Worm (Caenorhabditis elegans) whole organism, L1 larva: ENCODE results near the gene F55B11.4.
A peak's percentile ranks its signal among the peaks of the same experiment; 100 is the strongest.

ENCODE experiments used
- C16A3.4 ChIP-seq: fragments of 150-350 bp; optimal IDR thresholded peaks from 2 replicates; lab custom pipeline; 2014; ENCODE audit warnings: missing biosample characterization, missing genetic modification characterization
- F16B12.6 ChIP-seq: fragments of 150-350 bp; optimal IDR thresholded peaks from 2 replicates; lab custom pipeline; 2014; ENCODE audit warnings: missing biosample characterization, missing genetic modification characterization
- aha-1 ChIP-seq: fragments of 150-350 bp; optimal IDR thresholded peaks from 2 replicates; lab custom pipeline; 2014; ENCODE audit warnings: missing biosample characterization, missing genetic modification characterization
- aly-2 ChIP-seq: fragments of 150-350 bp; optimal IDR thresholded peaks from 2 replicates; lab custom pipeline; 2014; ENCODE audit warnings: missing biosample characterization, missing genetic modification characterization
- ama-1 ChIP-seq: fragments of 150-350 bp; optimal IDR thresholded peaks from 2 replicates; lab custom pipeline; 2014
- blmp-1 ChIP-seq: fragments of 150-350 bp; optimal IDR thresholded peaks from 2 replicates; lab custom pipeline; 2014; ENCODE audit warnings: missing biosample characterization, missing genetic modification characterization
- ceh-88 ChIP-seq: fragments of 200-800 bp; sonication (Bioruptor generic); IDR thresholded peaks from 2 replicates; pipeline ENCODE4 v1.3.6; 2022; ENCODE audit warnings: missing genetic modification characterization, missing compliant biosample characterization
- ceh-90 ChIP-seq: sonication (generic microtip); optimal IDR thresholded peaks from 2 replicates; lab custom pipeline; 2016; ENCODE audit warnings: missing genetic modification characterization, missing compliant biosample characterization
- ces-1 ChIP-seq: fragments of 150-350 bp; optimal IDR thresholded peaks from 2 replicates; lab custom pipeline; 2014; ENCODE audit warnings: missing biosample characterization, missing genetic modification reagents, missing genetic modification characterization
- efl-3 ChIP-seq: fragments of 200-800 bp; sonication (Bioruptor generic); optimal IDR thresholded peaks from 2 replicates; lab custom pipeline; 2018; ENCODE audit warnings: mild to moderate bottlenecking, missing genetic modification characterization, missing compliant biosample characterization
- egl-13 ChIP-seq: sonication (generic microtip); optimal IDR thresholded peaks from 2 replicates; lab custom pipeline; 2016; ENCODE audit warnings: missing genotype, missing genetic modification reagents, missing genetic modification characterization, missing compliant biosample characterization
- ets-5 ChIP-seq: fragments of 200-800 bp; sonication (Bioruptor generic); IDR thresholded peaks from 2 replicates; pipeline ENCODE4 v1.3.6; 2022; ENCODE audit warnings: missing genetic modification characterization, missing compliant biosample characterization
- fkh-10 ChIP-seq: sonication (generic microtip); optimal IDR thresholded peaks from 2 replicates; lab custom pipeline; 2017; ENCODE audit warnings: missing biosample characterization, missing genetic modification reagents, missing genetic modification characterization
- fkh-8 ChIP-seq: sonication (generic microtip); optimal IDR thresholded peaks from 2 replicates; lab custom pipeline; 2016; ENCODE audit warnings: mild to moderate bottlenecking, missing genetic modification characterization, missing compliant biosample characterization
- hlh-4 ChIP-seq: sonication (generic microtip); optimal IDR thresholded peaks from 2 replicates; lab custom pipeline; 2016; ENCODE audit warnings: mild to moderate bottlenecking, missing genetic modification characterization, missing compliant biosample characterization
- isw-1 ChIP-seq: fragments of 200-800 bp; sonication (Bioruptor generic); IDR thresholded peaks from 2 replicates; pipeline ENCODE4 v1.3.6; 2022; ENCODE audit warnings: missing genetic modification characterization, missing compliant biosample characterization
- jun-1 ChIP-seq: fragments of 150-350 bp; optimal IDR thresholded peaks from 2 replicates; lab custom pipeline; 2014; ENCODE audit warnings: missing biosample characterization, missing genetic modification reagents, missing genetic modification characterization
- lin-13 ChIP-seq: fragments of 150-350 bp; optimal IDR thresholded peaks from 2 replicates; lab custom pipeline; 2014; ENCODE audit warnings: missing biosample characterization, missing genetic modification reagents, missing genetic modification characterization
- lin-14 ChIP-seq: fragments of 200-800 bp; sonication (Bioruptor generic); optimal IDR thresholded peaks from 2 replicates; lab custom pipeline; 2018; ENCODE audit warnings: mild to moderate bottlenecking, missing genetic modification characterization, moderate library complexity, missing compliant biosample characterization
- lin-15B ChIP-seq: fragments of 150-350 bp; sonication (generic microtip); optimal IDR thresholded peaks from 3 replicates; lab custom pipeline; 2014; ENCODE audit warnings: missing biosample characterization, missing genetic modification characterization
- lin-35 ChIP-seq, 2 experiments: fragments of 150-350 bp; optimal IDR thresholded peaks; 2 replicates each; lab custom pipeline; 2014; ENCODE audit warnings: missing biosample characterization in 2 of 2, missing genetic modification characterization in 2 of 2, missing genetic modification reagents in 2 of 2
- lin-39 ChIP-seq: fragments of 150-350 bp; optimal IDR thresholded peaks from 2 replicates; lab custom pipeline; 2014; ENCODE audit warnings: missing biosample characterization, missing genetic modification reagents, missing genetic modification characterization
- lir-3 ChIP-seq: sonication (generic microtip); optimal IDR thresholded peaks from 2 replicates; lab custom pipeline; 2016; ENCODE audit warnings: mild to moderate bottlenecking, missing genetic modification characterization, moderate library complexity, missing compliant biosample characterization; ENCODE audit not compliant: poor library complexity
- mef-2 ChIP-seq: fragments of 150-350 bp; optimal IDR thresholded peaks from 2 replicates; lab custom pipeline; 2014; ENCODE audit warnings: missing biosample characterization, missing genetic modification characterization
- mep-1 ChIP-seq: fragments of 150-350 bp; optimal IDR thresholded peaks from 2 replicates; lab custom pipeline; 2014; ENCODE audit warnings: missing biosample characterization, missing genetic modification characterization
- nhr-11 ChIP-seq: fragments of 150-350 bp; optimal IDR thresholded peaks from 2 replicates; lab custom pipeline; 2014; ENCODE audit warnings: missing biosample characterization, missing genetic modification characterization
- nhr-12 ChIP-seq: sonication (generic microtip); optimal IDR thresholded peaks from 2 replicates; lab custom pipeline; 2017; ENCODE audit warnings: missing biosample characterization, missing genetic modification characterization
- nhr-19 ChIP-seq: fragments of 200-800 bp; sonication (Bioruptor generic); conservative IDR thresholded peaks from 2 replicates; pipeline ENCODE4 v1.3.6; 2022; ENCODE audit warnings: missing genetic modification characterization, missing compliant biosample characterization
- nhr-20 ChIP-seq: sonication (generic microtip); optimal IDR thresholded peaks from 2 replicates; lab custom pipeline; 2016; ENCODE audit warnings: mild to moderate bottlenecking, missing genetic modification characterization, missing compliant biosample characterization
- nhr-237 ChIP-seq: fragments of 150-350 bp; optimal IDR thresholded peaks from 2 replicates; lab custom pipeline; 2014; ENCODE audit warnings: missing biosample characterization, missing genetic modification characterization
- nhr-47 ChIP-seq: sonication (generic microtip); optimal IDR thresholded peaks from 2 replicates; lab custom pipeline; 2016; ENCODE audit warnings: mild to moderate bottlenecking, missing genetic modification characterization, moderate library complexity, missing compliant biosample characterization
- nhr-76 ChIP-seq: sonication (generic microtip); optimal IDR thresholded peaks from 2 replicates; lab custom pipeline; 2017; ENCODE audit warnings: missing biosample characterization, missing genetic modification characterization
- nhr-77 ChIP-seq: fragments of 150-350 bp; optimal IDR thresholded peaks from 2 replicates; lab custom pipeline; 2014; ENCODE audit warnings: missing biosample characterization, missing genetic modification characterization
- nhr-84 ChIP-seq: sonication (generic microtip); optimal IDR thresholded peaks from 2 replicates; lab custom pipeline; 2017; ENCODE audit warnings: missing biosample characterization, missing genetic modification characterization
- nhr-85 ChIP-seq: sonication (generic microtip); peaks from one replicate; lab custom pipeline; 2016; ENCODE audit warnings: missing genetic modification characterization, inconsistent platforms, missing compliant biosample characterization
- nhr-90 ChIP-seq: sonication (generic microtip); optimal IDR thresholded peaks from 2 replicates; lab custom pipeline; 2016; ENCODE audit warnings: mild to moderate bottlenecking, missing genetic modification characterization, missing compliant biosample characterization; ENCODE audit not compliant: poor library complexity
- pag-3 ChIP-seq: sonication (generic microtip); optimal IDR thresholded peaks from 2 replicates; lab custom pipeline; 2017; ENCODE audit warnings: missing genetic modification characterization, mild to moderate bottlenecking, missing compliant biosample characterization, antibody characterized with exemption, borderline replicate concordance; ENCODE audit not compliant: insufficient read depth
- pqm-1 ChIP-seq: sonication (generic microtip); optimal IDR thresholded peaks from 3 replicates; lab custom pipeline; 2017; ENCODE audit warnings: missing biosample characterization, missing genetic modification characterization
- rnt-1 ChIP-seq: sonication (generic microtip); optimal IDR thresholded peaks from 2 replicates; lab custom pipeline; 2016; ENCODE audit warnings: mild to moderate bottlenecking, missing genetic modification characterization, moderate library complexity, missing compliant biosample characterization
- skn-1 ChIP-seq: fragments of 150-350 bp; optimal IDR thresholded peaks from 2 replicates; lab custom pipeline; 2014; ENCODE audit warnings: missing biosample characterization, missing genetic modification characterization
- sptf-1 ChIP-seq: fragments of 150-350 bp; optimal IDR thresholded peaks from 2 replicates; lab custom pipeline; 2014; ENCODE audit warnings: missing biosample characterization, missing genetic modification characterization
- swsn-7 ChIP-seq: sonication (generic microtip); optimal IDR thresholded peaks from 2 replicates; lab custom pipeline; 2016; ENCODE audit warnings: missing genetic modification characterization, missing compliant biosample characterization
- tbx-2 ChIP-seq: sonication (generic microtip); optimal IDR thresholded peaks from 2 replicates; lab custom pipeline; 2016; ENCODE audit warnings: missing genetic modification characterization, missing compliant biosample characterization
- tlp-1 ChIP-seq: fragments of 150-350 bp; optimal IDR thresholded peaks from 2 replicates; lab custom pipeline; 2014; ENCODE audit warnings: missing biosample characterization, missing genetic modification characterization
- unc-130 ChIP-seq: fragments of 150-350 bp; optimal IDR thresholded peaks from 2 replicates; lab custom pipeline; 2017; ENCODE audit warnings: missing biosample characterization, missing genetic modification characterization, inconsistent platforms
- unc-30 ChIP-seq: sonication (generic microtip); optimal IDR thresholded peaks from 2 replicates; lab custom pipeline; 2017; ENCODE audit warnings: missing biosample characterization, missing genetic modification characterization
- unc-98 ChIP-seq: fragments of 200-800 bp; sonication (Bioruptor generic); IDR thresholded peaks from 2 replicates; pipeline ENCODE4 v1.3.6; 2022; ENCODE audit warnings: missing genetic modification characterization, missing compliant biosample characterization
- vab-15 ChIP-seq: sonication (generic microtip); optimal IDR thresholded peaks from 2 replicates; lab custom pipeline; 2017; ENCODE audit warnings: missing genotype, mild to moderate bottlenecking, missing genetic modification characterization, missing compliant biosample characterization
- xbp-1 ChIP-seq: sonication (generic microtip); optimal IDR thresholded peaks from 2 replicates; lab custom pipeline; 2016; ENCODE audit warnings: missing genetic modification characterization, missing compliant biosample characterization
- zag-1 ChIP-seq: fragments of 150-350 bp; optimal IDR thresholded peaks from 2 replicates; lab custom pipeline; 2014; ENCODE audit warnings: missing biosample characterization, missing genetic modification characterization
- zip-4 ChIP-seq: fragments of 200-800 bp; sonication (Bioruptor generic); optimal IDR thresholded peaks from 2 replicates; lab custom pipeline; 2018; ENCODE audit warnings: mild to moderate bottlenecking, missing genetic modification characterization, moderate library complexity, missing compliant biosample characterization

Gene F55B11.4

ce11 chrIV:14466048-14466447 is 35.3 kb upstream of the F55B11.4 start:
- TF ChIP-seq fkh-8 (tag; lab: Kevin White, UChicago) = no peak
- TF ChIP-seq lin-35 (GFP tag; optimal IDR thresholded peaks at IDR 0.05; lab: Kevin White, UChicago) = no peak
- no peak for TF ChIP-seq nhr-47 (tag; lab: Kevin White, UChicago)
- no peak for TF ChIP-seq lin-15B (tag; lab: Kevin White, UChicago)
- no peak for TF ChIP-seq unc-30 (tag; lab: Kevin White, UChicago)
- no peak for TF ChIP-seq nhr-20 (tag; lab: Kevin White, UChicago)
- no peak for TF ChIP-seq ces-1 (GFP tag; lab: Kevin White, UChicago)
- TF ChIP-seq mep-1 = no peak
- no peak for TF ChIP-seq efl-3 (GFP tag; lab: Kevin White, UChicago)

- TF ChIP-seq pqm-1 (tag; lab: Kevin White, UChicago) (peak; percentile 56), lir-3 (tag; lab: Kevin White, UChicago) (peak; percentile 89), mef-2 (tag; lab: Kevin White, UChicago) (peak; percentile 87), ama-1 (lab: Kevin White, UChicago) (peak; percentile 68), nhr-85 (peak; percentile 98), sptf-1 (no peak), nhr-12 (tag; lab: Kevin White, UChicago) (no peak), lin-39 (tag; lab: Kevin White, UChicago) (peak; percentile 98), blmp-1 (tag; lab: Kevin White, UChicago) (peak; percentile 87), mep-1 (peak; percentile 97), C16A3.4 (tag; lab: Kevin White, UChicago) (peak; percentile 99), nhr-237 (peak; percentile 97), xbp-1 (tag; lab: Kevin White, UChicago) (peak; percentile 97), aly-2 (tag; lab: Kevin White, UChicago) (peak; percentile 97), aha-1 (tag; lab: Kevin White, UChicago) (peak; percentile 82), nhr-76 (tag; lab: Kevin White, UChicago) (no peak), ceh-88 (GFP tag; lab: Robert Waterston, UW) (peak; percentile 90), egl-13 (tag; lab: Kevin White, UChicago) (peak; percentile 86), hlh-4 (tag; lab: Kevin White, UChicago) (no peak), pag-3 (tag; lab: Kevin White, UChicago) (no peak), tbx-2 (peak; percentile 97), fkh-8 (tag; lab: Kevin White, UChicago) (peak; percentile 97), unc-98 (GFP tag; lab: Robert Waterston, UW) (no peak), ets-5 (GFP tag; lab: Robert Waterston, UW) (no peak), vab-15 (tag; lab: Kevin White, UChicago) (peak; percentile 92), swsn-7 (tag; lab: Kevin White, UChicago) (peak; percentile 97), nhr-20 (tag; lab: Kevin White, UChicago) (peak; percentile 98), skn-1 (peak; percentile 98), unc-130 (tag; lab: Kevin White, UChicago) (peak; percentile 97), rnt-1 (tag; lab: Kevin White, UChicago) (peak; percentile 96), nhr-47 (tag; lab: Kevin White, UChicago) (peak; percentile 98), zag-1 (tag; lab: Kevin White, UChicago) (peak; percentile 98), isw-1 (peak; percentile 98), nhr-19 (GFP tag; lab: Robert Waterston, UW) (peak; percentile 96), nhr-11 (tag; lab: Kevin White, UChicago) (peak; percentile 94), lin-15B (tag; lab: Kevin White, UChicago) (peak; percentile 98), zip-4 (GFP tag; lab: Kevin White, UChicago) (peak; percentile 93), ceh-90 (tag; lab: Kevin White, UChicago) (peak; percentile 65), nhr-90 (tag; lab: Kevin White, UChicago) (peak; percentile 97), nhr-77 (tag; lab: Kevin White, UChicago) (peak; percentile 96), ces-1 (GFP tag; lab: Kevin White, UChicago) (peak; percentile 31), jun-1 (peak; percentile 96), tlp-1 (no peak), nhr-84 (no peak), F16B12.6 (tag; lab: Kevin White, UChicago) (peak; percentile 72), lin-14 (GFP tag; lab: Kevin White, UChicago) (peak; percentile 97), lin-13 (peak; percentile 99), fkh-10 (peak; percentile 95)
Observed at ce11 chrIV:14464065-14464567, 33.4 kb upstream of the F55B11.4 start, which contains the start of gene dld-1. Gene dld-1, plus strand, starts transcription at chrIV:14464517.
